Fruit fly (Drosophila melanogaster): ENCODE results near the gene CG3713.

- TF ChIP-seq CG8478 (optimal IDR thresholded peaks at IDR 0.05) (no peak), CTCF (optimal IDR thresholded peaks at IDR 0.05) (no peak)
These were observed 26.8 kb upstream of the CG3713 start for dm6 chrX:873739-874138.
